Fruit fly (Drosophila melanogaster) Kc167 (cell line): ENCODE measurements around the gene CG6769.

Experiments used
- Sin3A ChIP-seq: fragments of >200 bp; optimal IDR thresholded peaks from 2 replicates; lab custom pipeline; 2018; ENCODE audit warnings: missing external identifiers
- h ChIP-seq: fragments of >200 bp; optimal IDR thresholded peaks from 3 replicates; lab custom pipeline; 2018; ENCODE audit warnings: missing external identifiers

DNA sequence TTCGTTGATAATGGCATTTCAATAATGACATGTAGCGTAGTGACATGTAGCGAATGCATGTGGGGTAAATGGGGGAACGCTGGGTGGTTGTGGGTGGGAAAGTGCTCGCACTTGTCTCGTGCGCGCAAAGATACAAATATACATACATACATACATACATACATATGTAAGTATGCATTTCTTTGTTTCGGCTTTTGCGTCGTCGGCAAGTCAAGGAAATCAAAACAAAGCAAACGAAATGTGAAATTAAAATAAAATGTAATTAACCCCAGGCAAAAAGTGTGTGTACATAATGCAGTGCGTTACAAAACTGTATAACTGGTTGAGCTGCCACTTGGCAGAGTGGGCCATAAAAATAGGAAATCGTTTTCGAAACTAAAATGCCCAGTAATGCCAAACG is 14.9 kb downstream of the CG6769 start:
- TF ChIP-seq h (no peak), Sin3A (lab: Kevin White, UChicago) (no peak)
